Fruit fly (Drosophila melanogaster) whole organism, embryonic: Measurements from ENCODE around the gene Drs.

Source experiments
- Antp ChIP-seq: fragments of 200-800 bp; sonication (Bioruptor generic); optimal IDR thresholded peaks from 3 replicates; lab custom pipeline; 2016; ENCODE audit warnings: missing biosample characterization, missing genetic modification characterization
- Blimp-1 ChIP-seq: fragments of 200-800 bp; sonication (Bioruptor generic); optimal IDR thresholded peaks from 3 replicates; lab custom pipeline; 2018; ENCODE audit warnings: missing biosample characterization, missing genetic modification characterization, mild to moderate bottlenecking, moderate library complexity, missing genetic modification reagents
- CG10267 ChIP-seq: fragments of 200-800 bp; sonication (Bioruptor generic); optimal IDR thresholded peaks from 2 replicates; lab custom pipeline; 2018; ENCODE audit warnings: missing biosample characterization, mild to moderate bottlenecking, missing genetic modification characterization, moderate library complexity
- CG10959 ChIP-seq: fragments of 200-800 bp; sonication (Bioruptor generic); IDR thresholded peaks from 2 replicates; pipeline ENCODE4 v1.3.6; 2022; ENCODE audit warnings: missing biosample characterization, missing genetic modification characterization
- CG12219 ChIP-seq: fragments of 200-800 bp; sonication (Bioruptor generic); optimal IDR thresholded peaks from 3 replicates; lab custom pipeline; 2018; ENCODE audit warnings: missing biosample characterization, mild to moderate bottlenecking, missing genetic modification characterization
- CG12391 ChIP-seq: fragments of 200-800 bp; sonication (Bioruptor generic); optimal IDR thresholded peaks from 3 replicates; lab custom pipeline; 2018; ENCODE audit warnings: missing biosample characterization, mild to moderate bottlenecking, missing genetic modification characterization, moderate library complexity
- CG12769 ChIP-seq: fragments of 200-800 bp; sonication (Bioruptor generic); optimal IDR thresholded peaks from 2 replicates; lab custom pipeline; 2019; ENCODE audit warnings: missing biosample characterization, mild to moderate bottlenecking, missing genetic modification characterization, moderate library complexity
- CG13775 ChIP-seq: fragments of 200-800 bp; sonication (Bioruptor generic); optimal IDR thresholded peaks from 3 replicates; lab custom pipeline; 2017; ENCODE audit warnings: missing biosample characterization, mild to moderate bottlenecking, missing genetic modification characterization
- CG14710 ChIP-seq: fragments of 200-800 bp; sonication (Bioruptor generic); optimal IDR thresholded peaks from 3 replicates; lab custom pipeline; 2019; ENCODE audit warnings: missing biosample characterization, mild to moderate bottlenecking, missing genetic modification characterization, moderate library complexity
- CG17359 ChIP-seq: fragments of 200-800 bp; sonication (Bioruptor generic); optimal IDR thresholded peaks from 3 replicates; lab custom pipeline; 2018; ENCODE audit warnings: missing biosample characterization, mild to moderate bottlenecking, missing genetic modification characterization, moderate library complexity
- CG17829 ChIP-seq: fragments of 200-800 bp; optimal IDR thresholded peaks from 2 replicates; lab custom pipeline; 2019; ENCODE audit warnings: missing biosample characterization, mild to moderate bottlenecking, missing genetic modification characterization, moderate library complexity
- CG18262 ChIP-seq: fragments of 200-800 bp; optimal IDR thresholded peaks from 3 replicates; lab custom pipeline; 2019; ENCODE audit warnings: missing biosample characterization, mild to moderate bottlenecking, missing genetic modification characterization, moderate library complexity
- CG2712 ChIP-seq: fragments of 200-800 bp; optimal IDR thresholded peaks from 3 replicates; lab custom pipeline; 2019; ENCODE audit warnings: missing biosample characterization, mild to moderate bottlenecking, missing genetic modification characterization, moderate library complexity
- CG3281 ChIP-seq: fragments of 200-800 bp; sonication (Bioruptor generic); optimal IDR thresholded peaks from 3 replicates; lab custom pipeline; 2017; ENCODE audit warnings: missing biosample characterization, mild to moderate bottlenecking, missing genetic modification characterization
- CG4424 ChIP-seq: fragments of 200-800 bp; sonication (Bioruptor generic); optimal IDR thresholded peaks from 3 replicates; lab custom pipeline; 2016; ENCODE audit warnings: missing biosample characterization, missing genetic modification characterization
- CG5245 ChIP-seq: fragments of 200-800 bp; sonication (Bioruptor generic); optimal IDR thresholded peaks from 3 replicates; lab custom pipeline; 2016; ENCODE audit warnings: missing biosample characterization, missing genetic modification characterization
- CG7786 ChIP-seq: fragments of 200-800 bp; sonication (Bioruptor generic); optimal IDR thresholded peaks from 2 replicates; lab custom pipeline; 2016; ENCODE audit warnings: missing biosample characterization, missing genetic modification characterization
- CG7839 ChIP-seq: fragments of 200-800 bp; sonication (Bioruptor generic); optimal IDR thresholded peaks from 3 replicates; lab custom pipeline; 2018; ENCODE audit warnings: missing biosample characterization, mild to moderate bottlenecking, missing genetic modification characterization, moderate library complexity
- CG9727 ChIP-seq: fragments of 200-800 bp; sonication (Bioruptor generic); optimal IDR thresholded peaks from 3 replicates; lab custom pipeline; 2017; ENCODE audit warnings: missing biosample characterization, mild to moderate bottlenecking, missing genetic modification characterization
- D ChIP-seq, 2 experiments: fragments of 200-800 bp in 1 of 2; fragments of >200 bp in 1 of 2; sonication (Bioruptor generic) in 1 of 2; optimal IDR thresholded peaks; 2 replicates in 1 of 2; 3 replicates in 1 of 2; lab custom pipeline; 2017; ENCODE audit warnings: mild to moderate bottlenecking in 1 of 2, missing biosample characterization in 1 of 2, missing genetic modification characterization in 1 of 2, missing genetic modification reagents in 1 of 2
- Drgx ChIP-seq: fragments of 200-800 bp; sonication (Bioruptor generic); IDR thresholded peaks from 2 replicates; pipeline ENCODE4 v1.3.6; 2022; ENCODE audit warnings: missing biosample characterization, missing genetic modification characterization
- Fer3 ChIP-seq: fragments of 200-800 bp; sonication (Bioruptor generic); optimal IDR thresholded peaks from 2 replicates; lab custom pipeline; 2018; ENCODE audit warnings: missing biosample characterization, mild to moderate bottlenecking, missing genetic modification characterization, moderate library complexity
- H2.0 ChIP-seq: fragments of 200-800 bp; sonication (Bioruptor generic); IDR thresholded peaks from 2 replicates; pipeline ENCODE4 v1.3.6; 2022; ENCODE audit warnings: missing biosample characterization, missing genetic modification characterization
- Hr39 ChIP-seq: fragments of >200 bp; optimal IDR thresholded peaks from 2 replicates; lab custom pipeline; 2017
- Hsf ChIP-seq: fragments of 200-800 bp; sonication (Bioruptor generic); optimal IDR thresholded peaks from 3 replicates; lab custom pipeline; 2016; ENCODE audit warnings: missing biosample characterization, missing genetic modification characterization
- NK7.1 ChIP-seq: fragments of 200-800 bp; sonication (Bioruptor generic); optimal IDR thresholded peaks from 3 replicates; lab custom pipeline; 2016; ENCODE audit warnings: missing biosample characterization, missing genetic modification characterization
- Ravus ChIP-seq: fragments of 200-800 bp; sonication (Bioruptor generic); IDR thresholded peaks from 2 replicates; pipeline ENCODE4 v1.3.6; 2022; ENCODE audit warnings: missing biosample characterization, missing genetic modification characterization
- Spps ChIP-seq: fragments of 200-800 bp; sonication (Bioruptor generic); optimal IDR thresholded peaks from 2 replicates; lab custom pipeline; 2018; ENCODE audit warnings: missing biosample characterization, mild to moderate bottlenecking, missing genetic modification characterization
- Ssrp ChIP-seq: fragments of 200-800 bp; sonication (Bioruptor generic); optimal IDR thresholded peaks from 2 replicates; lab custom pipeline; 2018; ENCODE audit warnings: missing biosample characterization, mild to moderate bottlenecking, missing genetic modification characterization, moderate library complexity
- TFAM ChIP-seq: fragments of 200-800 bp; sonication (Bioruptor generic); optimal IDR thresholded peaks from 2 replicates; lab custom pipeline; 2017; ENCODE audit warnings: missing biosample characterization, missing genetic modification characterization, inconsistent platforms
- Xbp1 ChIP-seq: fragments of 200-800 bp; sonication (Bioruptor generic); optimal IDR thresholded peaks from 3 replicates; lab custom pipeline; 2016; ENCODE audit warnings: missing biosample characterization, mild to moderate bottlenecking, missing genetic modification characterization
- ac ChIP-seq: fragments of 200-800 bp; sonication (Bioruptor generic); optimal IDR thresholded peaks from 3 replicates; lab custom pipeline; 2017; ENCODE audit warnings: missing biosample characterization, mild to moderate bottlenecking, missing genetic modification characterization
- bab2 ChIP-seq: fragments of 200-800 bp; sonication (Bioruptor generic); optimal IDR thresholded peaks from 2 replicates; lab custom pipeline; 2016; ENCODE audit warnings: missing biosample characterization, missing genetic modification characterization
- bsh ChIP-seq, 2 experiments: fragments of 200-800 bp; sonication (Bioruptor generic); optimal IDR thresholded peaks; 2 replicates each; lab custom pipeline; 2017 to 2018; ENCODE audit warnings: mild to moderate bottlenecking in 2 of 2, missing biosample characterization in 2 of 2, missing genetic modification characterization in 2 of 2, moderate library complexity in 1 of 2
- cato ChIP-seq: fragments of 200-800 bp; sonication (Bioruptor generic); optimal IDR thresholded peaks from 2 replicates; lab custom pipeline; 2016; ENCODE audit warnings: missing biosample characterization, missing genetic modification characterization, borderline replicate concordance
- esg ChIP-seq: fragments of 200-800 bp; sonication (Bioruptor generic); conservative IDR thresholded peaks from 2 replicates; pipeline ENCODE4 v1.3.6; 2022; ENCODE audit warnings: missing biosample characterization, missing genetic modification characterization
- fd102C ChIP-seq: fragments of 200-800 bp; sonication (Bioruptor generic); optimal IDR thresholded peaks from 2 replicates; lab custom pipeline; 2018; ENCODE audit warnings: missing biosample characterization, mild to moderate bottlenecking, missing genetic modification characterization, moderate library complexity
- lbe ChIP-seq: fragments of 200-800 bp; sonication (Bioruptor generic); optimal IDR thresholded peaks from 2 replicates; lab custom pipeline; 2016; ENCODE audit warnings: missing biosample characterization, mild to moderate bottlenecking, missing genetic modification characterization
- lilli ChIP-seq: fragments of 200-800 bp; sonication (Bioruptor generic); optimal IDR thresholded peaks from 3 replicates; lab custom pipeline; 2016; ENCODE audit warnings: missing biosample characterization, missing genetic modification characterization
- lola ChIP-seq, 3 experiments: fragments of >200 bp in 2 of 3; fragments of 200-800 bp in 1 of 3; sonication (Bioruptor generic) in 1 of 3; optimal IDR thresholded peaks; 2 replicates each; lab custom pipeline; 2017 to 2019; ENCODE audit warnings: missing biosample characterization in 3 of 3, missing genetic modification characterization in 3 of 3, mild to moderate bottlenecking in 1 of 3, moderate library complexity in 1 of 3
- nmo ChIP-seq: fragments of 200-800 bp; sonication (Bioruptor generic); optimal IDR thresholded peaks from 2 replicates; lab custom pipeline; 2018; ENCODE audit warnings: missing biosample characterization, mild to moderate bottlenecking, missing genetic modification characterization, moderate library complexity
- otp ChIP-seq: fragments of 200-800 bp; sonication (Bioruptor generic); IDR thresholded peaks from 3 replicates; pipeline ENCODE4, ENCODE4 v1.3.6; 2022; ENCODE audit warnings: missing biosample characterization, missing genetic modification characterization
- phol ChIP-seq: fragments of 200-800 bp; sonication (Bioruptor generic); optimal IDR thresholded peaks from 3 replicates; lab custom pipeline; 2018; ENCODE audit warnings: missing biosample characterization, mild to moderate bottlenecking, missing genetic modification characterization, moderate library complexity
- prd ChIP-seq, 3 experiments: fragments of >200 bp in 2 of 3; fragments of 200-800 bp in 1 of 3; sonication (Bioruptor generic) in 1 of 3; optimal IDR thresholded peaks in 2 of 3; IDR thresholded peaks in 1 of 3; 2 replicates in 2 of 3; 3 replicates in 1 of 3; pipeline versions ENCODE4 v1.3.6 to Lab custom; 2017 to 2022; ENCODE audit warnings: missing biosample characterization in 1 of 3, missing genetic modification characterization in 1 of 3
- toy ChIP-seq: fragments of 200-800 bp; sonication (Bioruptor generic); IDR thresholded peaks from 2 replicates; pipeline ENCODE4 v1.3.6; 2022; ENCODE audit warnings: missing biosample characterization, missing genetic modification characterization
- unpg ChIP-seq: fragments of 200-800 bp; sonication (Bioruptor generic); optimal IDR thresholded peaks from 3 replicates; lab custom pipeline; 2018; ENCODE audit warnings: missing biosample characterization, mild to moderate bottlenecking, missing genetic modification characterization, moderate library complexity
- zen ChIP-seq: fragments of 200-800 bp; sonication (Bioruptor generic); optimal IDR thresholded peaks from 3 replicates; lab custom pipeline; 2018; ENCODE audit warnings: missing biosample characterization, mild to moderate bottlenecking, missing genetic modification characterization, moderate library complexity
- zf30C ChIP-seq: fragments of 200-800 bp; sonication (Bioruptor generic); optimal IDR thresholded peaks from 3 replicates; lab custom pipeline; 2018; ENCODE audit warnings: missing biosample characterization, mild to moderate bottlenecking, missing genetic modification characterization
- zfh1 ChIP-seq: fragments of 200-800 bp; sonication (Bioruptor generic); IDR thresholded peaks from 3 replicates; pipeline ENCODE4 v1.3.6; 2022; ENCODE audit warnings: missing biosample characterization, missing genetic modification characterization

The Drs gene

DNA sequence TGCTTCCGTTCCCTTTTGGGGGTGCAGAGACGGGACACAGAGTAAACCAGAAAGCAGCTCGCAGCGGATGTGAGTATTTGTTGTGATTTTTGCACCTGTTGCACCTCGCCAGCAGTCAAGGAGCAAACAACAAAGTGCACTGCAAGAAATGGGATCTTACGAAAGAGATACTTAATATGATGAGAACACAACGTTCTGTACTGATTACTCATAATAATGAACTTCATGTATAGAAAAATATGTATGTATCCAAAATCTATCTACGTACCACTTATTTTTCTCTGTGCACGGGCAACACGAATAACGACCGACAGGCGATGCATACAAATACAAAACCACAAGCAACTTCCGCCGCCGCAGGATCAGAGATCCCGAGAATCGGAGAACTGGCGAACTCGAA is 28.5 kb downstream of the Drs start (continued):
- TF ChIP-seq CG13775 (GFP tag; lab: Kevin White, UChicago) = peak; percentile 5
- TF ChIP-seq D (optimal IDR thresholded peaks at IDR 0.05; lab: Kevin White, UChicago) = no peak
- peak; percentile 35 for TF ChIP-seq D (GFP tag; optimal IDR thresholded peaks at IDR 0.05; lab: Kevin White, UChicago)
- peak; percentile 8; the same call in 1 of the 2 replicates for TF ChIP-seq esg (GFP tag; lab: Robert Waterston, UW)
- peak; percentile 45 for TF ChIP-seq CG2712 (tag; lab: Kevin White, UChicago)
- TF ChIP-seq CG17359 (tag; lab: Kevin White, UChicago) = no peak
- TF ChIP-seq CG12391 (tag; lab: Kevin White, UChicago) = peak; percentile 15
- no peak for TF ChIP-seq otp (GFP tag; lab: Robert Waterston, UW)
- TF ChIP-seq lbe (GFP tag; lab: Kevin White, UChicago) = peak; percentile 80
- TF ChIP-seq fd102C = peak; percentile 11
- no peak for TF ChIP-seq cato (GFP tag; lab: Kevin White, UChicago)
- no peak for TF ChIP-seq Spps
- TF ChIP-seq toy (GFP tag; lab: Robert Waterston, UW) = no peak
- peak; percentile 35; the same call in 1 of the 2 replicates for TF ChIP-seq CG10959
- TF ChIP-seq zen (tag; lab: Kevin White, UChicago) = peak; percentile 28
- TF ChIP-seq Ravus (GFP tag; lab: Robert Waterston, UW) = no peak
- TF ChIP-seq Antp (GFP tag; lab: Kevin White, UChicago) = no peak
- no peak for TF ChIP-seq NK7.1
- peak; percentile 29 for TF ChIP-seq phol (tag; lab: Kevin White, UChicago)
- TF ChIP-seq Hr39 (lab: Kevin White, UChicago) = no peak
- peak; percentile 25 for TF ChIP-seq unpg (GFP tag; lab: Kevin White, UChicago)
- no peak for TF ChIP-seq CG12769
- peak; percentile 39 for TF ChIP-seq CG4424 (GFP tag; lab: Kevin White, UChicago)
- TF ChIP-seq Xbp1 (GFP tag; lab: Kevin White, UChicago) = peak; percentile 9
- peak; percentile 32 for TF ChIP-seq CG18262
- TF ChIP-seq prd (optimal IDR thresholded peaks at IDR 0.05; lab: Kevin White, UChicago) = no peak
- peak; percentile 51; the same call in 1 of the 3 replicates for TF ChIP-seq prd (GFP tag; IDR thresholded peaks at IDR 0.05; lab: Robert Waterston, UW)
- no peak for TF ChIP-seq H2.0 (GFP tag; lab: Robert Waterston, UW)
- peak; percentile 5 for TF ChIP-seq lilli
- TF ChIP-seq bsh (GFP tag; optimal IDR thresholded peaks at IDR 0.05; lab: Kevin White, UChicago) = peak; percentile 37 to 71
- TF ChIP-seq CG10267 (tag; lab: Kevin White, UChicago) = peak; percentile 1
- TF ChIP-seq nmo (GFP tag; lab: Kevin White, UChicago) = peak; percentile 13
- peak; percentile 58; the same call in 2 of the 3 replicates for TF ChIP-seq zfh1 (GFP tag; lab: Robert Waterston, UW)
- peak; percentile 15 for TF ChIP-seq Hsf (GFP tag; lab: Kevin White, UChicago)
- TF ChIP-seq CG17829 (tag; lab: Kevin White, UChicago) = peak; percentile 8
- peak; percentile 63 for TF ChIP-seq Drgx (GFP tag; lab: Robert Waterston, UW)
- TF ChIP-seq CG14710 (tag; lab: Kevin White, UChicago) = peak; percentile 22
- TF ChIP-seq ac (GFP tag; lab: Kevin White, UChicago) = peak; percentile 55
- TF ChIP-seq Blimp-1 (GFP tag; lab: Kevin White, UChicago) = peak; percentile 1
- no peak for TF ChIP-seq CG3281 (GFP tag; lab: Kevin White, UChicago)
- TF ChIP-seq CG5245 = no peak
- peak; percentile 4 for TF ChIP-seq bab2 (GFP tag; lab: Kevin White, UChicago)
- TF ChIP-seq TFAM (GFP tag; lab: Kevin White, UChicago) = no peak
- TF ChIP-seq CG9727 (GFP tag; lab: Kevin White, UChicago) = peak; percentile 50
- TF ChIP-seq Fer3 (tag; lab: Kevin White, UChicago) = no peak
- TF ChIP-seq CG12219 (GFP tag; lab: Kevin White, UChicago) = no peak
- peak in 1 of 3 experiments; percentile 41 for TF ChIP-seq lola (GFP tag; optimal IDR thresholded peaks at IDR 0.05; lab: Kevin White, UChicago)
- peak; percentile 18 for TF ChIP-seq Ssrp (tag; lab: Kevin White, UChicago)
- peak; percentile 3 for TF ChIP-seq CG7786 (GFP tag; lab: Kevin White, UChicago)
- peak; percentile 8 for TF ChIP-seq CG7839 (tag; lab: Kevin White, UChicago)
- peak; percentile 56 for TF ChIP-seq zf30C (GFP tag; lab: Kevin White, UChicago)
